Fruit fly (Drosophila melanogaster) whole organism, embryonic: Measurements from ENCODE around the gene tplus3b.
A peak's percentile ranks its signal among the peaks of the same experiment; 100 is the strongest.

Source experiments
- Atf3 ChIP-seq: fragments of 200-800 bp; sonication (Bioruptor generic); optimal IDR thresholded peaks from 3 replicates; lab custom pipeline; 2016; ENCODE audit warnings: missing biosample characterization, missing genetic modification characterization
- BEAF-32 ChIP-seq: fragments of 200-800 bp; sonication (Bioruptor generic); optimal IDR thresholded peaks from 3 replicates; lab custom pipeline; 2017; ENCODE audit warnings: missing biosample characterization, missing genetic modification characterization, mild to moderate bottlenecking, moderate library complexity, missing genetic modification reagents
- CG10366 ChIP-seq: fragments of 200-800 bp; sonication (Bioruptor generic); IDR thresholded peaks from 2 replicates; pipeline ENCODE4 v1.3.6; 2022; ENCODE audit warnings: missing biosample characterization, missing genetic modification characterization
- CG10959 ChIP-seq: fragments of 200-800 bp; sonication (Bioruptor generic); IDR thresholded peaks from 2 replicates; pipeline ENCODE4 v1.3.6; 2022; ENCODE audit warnings: missing biosample characterization, missing genetic modification characterization
- CG11723 ChIP-seq: fragments of 200-800 bp; sonication (Bioruptor generic); optimal IDR thresholded peaks from 2 replicates; lab custom pipeline; 2017; ENCODE audit warnings: missing biosample characterization, mild to moderate bottlenecking, missing genetic modification characterization
- CG12391 ChIP-seq: fragments of 200-800 bp; sonication (Bioruptor generic); optimal IDR thresholded peaks from 3 replicates; lab custom pipeline; 2018; ENCODE audit warnings: missing biosample characterization, mild to moderate bottlenecking, missing genetic modification characterization, moderate library complexity
- CG12659 ChIP-seq: fragments of 200-800 bp; sonication (Bioruptor generic); optimal IDR thresholded peaks from 3 replicates; lab custom pipeline; 2017; ENCODE audit warnings: mild to moderate bottlenecking, missing biosample characterization, missing genetic modification reagents, missing genetic modification characterization
- CG12769 ChIP-seq: fragments of 200-800 bp; sonication (Bioruptor generic); optimal IDR thresholded peaks from 2 replicates; lab custom pipeline; 2019; ENCODE audit warnings: missing biosample characterization, mild to moderate bottlenecking, missing genetic modification characterization, moderate library complexity
- CG13287 ChIP-seq: fragments of 200-800 bp; sonication (Bioruptor generic); IDR thresholded peaks from 2 replicates; pipeline ENCODE4 v1.3.6; 2022; ENCODE audit warnings: missing biosample characterization, missing genetic modification characterization; ENCODE audit not compliant: partially characterized antibody
- CG13894 ChIP-seq: fragments of 200-800 bp; sonication (Bioruptor generic); optimal IDR thresholded peaks from 3 replicates; lab custom pipeline; 2018; ENCODE audit warnings: missing biosample characterization, mild to moderate bottlenecking, missing genetic modification characterization, moderate library complexity
- CG14710 ChIP-seq: fragments of 200-800 bp; sonication (Bioruptor generic); optimal IDR thresholded peaks from 3 replicates; lab custom pipeline; 2019; ENCODE audit warnings: missing biosample characterization, mild to moderate bottlenecking, missing genetic modification characterization, moderate library complexity
- CG15479 ChIP-seq: fragments of 200-800 bp; sonication (Bioruptor generic); optimal IDR thresholded peaks from 3 replicates; lab custom pipeline; 2019; ENCODE audit warnings: missing biosample characterization, mild to moderate bottlenecking, missing genetic modification characterization, moderate library complexity
- CG15514 ChIP-seq: fragments of 200-800 bp; sonication (Bioruptor generic); optimal IDR thresholded peaks from 3 replicates; lab custom pipeline; 2017; ENCODE audit warnings: missing biosample characterization, missing genetic modification characterization, mild to moderate bottlenecking, moderate library complexity, missing genetic modification reagents
- CG17568 ChIP-seq: fragments of 200-800 bp; sonication (Bioruptor generic); optimal IDR thresholded peaks from 2 replicates; lab custom pipeline; 2018; ENCODE audit warnings: missing biosample characterization, mild to moderate bottlenecking, missing genetic modification characterization, moderate library complexity
- CG17802 ChIP-seq: fragments of 200-800 bp; sonication (Bioruptor generic); optimal IDR thresholded peaks from 2 replicates; lab custom pipeline; 2018; ENCODE audit warnings: missing biosample characterization, mild to moderate bottlenecking, missing genetic modification characterization, moderate library complexity
- CG17912 ChIP-seq: fragments of 200-800 bp; sonication (Bioruptor generic); optimal IDR thresholded peaks from 2 replicates; lab custom pipeline; 2018; ENCODE audit warnings: missing biosample characterization, mild to moderate bottlenecking, missing genetic modification characterization
- CG18599 ChIP-seq: fragments of 200-800 bp; sonication (Bioruptor generic); optimal IDR thresholded peaks from 3 replicates; lab custom pipeline; 2017; ENCODE audit warnings: missing biosample characterization, missing genetic modification characterization, mild to moderate bottlenecking, moderate library complexity, missing genetic modification reagents
- CG2129 ChIP-seq: fragments of 200-800 bp; sonication (Bioruptor generic); IDR thresholded peaks from 2 replicates; pipeline ENCODE4 v1.3.6; 2022; ENCODE audit warnings: missing biosample characterization, missing genetic modification characterization; ENCODE audit not compliant: partially characterized antibody
- CG31441 ChIP-seq: fragments of 200-800 bp; sonication (Bioruptor generic); IDR thresholded peaks from 2 replicates; pipeline ENCODE4 v1.3.6; 2022; ENCODE audit warnings: missing biosample characterization, missing genetic modification characterization
- CG33213 ChIP-seq: fragments of 200-800 bp; sonication (Bioruptor generic); optimal IDR thresholded peaks from 3 replicates; lab custom pipeline; 2016; ENCODE audit warnings: missing biosample characterization, missing genetic modification characterization
- CG34422 ChIP-seq: fragments of 200-800 bp; sonication (Bioruptor generic); IDR thresholded peaks from 3 replicates; pipeline ENCODE4 v1.3.6; 2022; ENCODE audit warnings: missing biosample characterization, missing genetic modification characterization
- CG4360 ChIP-seq: fragments of 200-800 bp; sonication (Bioruptor generic); IDR thresholded peaks from 2 replicates; pipeline ENCODE4 v1.3.6; 2022; ENCODE audit warnings: missing biosample characterization, missing genetic modification characterization
- CG7357 ChIP-seq: fragments of 200-800 bp; sonication (Bioruptor generic); IDR thresholded peaks from 3 replicates; pipeline ENCODE4 v1.3.6; 2022; ENCODE audit warnings: missing biosample characterization, missing genetic modification characterization
- CG8359 ChIP-seq: fragments of 200-800 bp; sonication (Bioruptor generic); optimal IDR thresholded peaks from 2 replicates; lab custom pipeline; 2017; ENCODE audit warnings: missing biosample characterization, mild to moderate bottlenecking, missing genetic modification characterization, borderline replicate concordance
- CG9797 ChIP-seq: fragments of 200-800 bp; sonication (Bioruptor generic); optimal IDR thresholded peaks from 3 replicates; lab custom pipeline; 2018; ENCODE audit warnings: missing biosample characterization, mild to moderate bottlenecking, missing genetic modification characterization
- CG9817 ChIP-seq: fragments of 200-800 bp; sonication (Bioruptor generic); optimal IDR thresholded peaks from 2 replicates; lab custom pipeline; 2018; ENCODE audit warnings: missing biosample characterization, mild to moderate bottlenecking, missing genetic modification characterization, moderate library complexity
- Dfd ChIP-seq, 2 experiments: fragments of >200 bp; optimal IDR thresholded peaks; 2 replicates each; lab custom pipeline; 2017; ENCODE audit warnings: missing biosample characterization in 2 of 2, missing genetic modification characterization in 2 of 2
- Fer1 ChIP-seq: fragments of 200-800 bp; sonication (Bioruptor generic); optimal IDR thresholded peaks from 2 replicates; lab custom pipeline; 2017; ENCODE audit warnings: missing biosample characterization, mild to moderate bottlenecking, missing genetic modification characterization
- Lhr ChIP-seq: fragments of 200-800 bp; sonication (Bioruptor generic); optimal IDR thresholded peaks from 3 replicates; lab custom pipeline; 2017; ENCODE audit warnings: mild to moderate bottlenecking, missing biosample characterization, missing genetic modification reagents, missing genetic modification characterization
- MESR4 ChIP-seq: fragments of 200-800 bp; sonication (Bioruptor generic); optimal IDR thresholded peaks from 2 replicates; lab custom pipeline; 2018; ENCODE audit warnings: missing biosample characterization, mild to moderate bottlenecking, missing genetic modification characterization, moderate library complexity
- Mrtf ChIP-seq: fragments of 200-800 bp; sonication (Bioruptor generic); IDR thresholded peaks from 3 replicates; pipeline ENCODE4 v1.3.6; 2022; ENCODE audit warnings: missing biosample characterization, missing genetic modification characterization
- Oli ChIP-seq: fragments of 200-800 bp; sonication (Bioruptor generic); optimal IDR thresholded peaks from 2 replicates; lab custom pipeline; 2018; ENCODE audit warnings: missing biosample characterization, mild to moderate bottlenecking, missing genetic modification characterization, moderate library complexity
- PHDP ChIP-seq: fragments of 200-800 bp; sonication (Bioruptor generic); optimal IDR thresholded peaks from 3 replicates; lab custom pipeline; 2018; ENCODE audit warnings: missing biosample characterization, mild to moderate bottlenecking, missing genetic modification characterization, moderate library complexity
- Rx ChIP-seq: fragments of 200-800 bp; sonication (Bioruptor generic); IDR thresholded peaks from 2 replicates; pipeline ENCODE4 v1.3.6; 2022; ENCODE audit warnings: missing biosample characterization, missing genetic modification characterization
- YL-1 ChIP-seq: fragments of 200-800 bp; sonication (Bioruptor generic); optimal IDR thresholded peaks from 3 replicates; lab custom pipeline; 2017; ENCODE audit warnings: missing biosample characterization, mild to moderate bottlenecking, missing genetic modification characterization
- chif ChIP-seq, 2 experiments: fragments of 200-800 bp; sonication (Bioruptor generic); optimal IDR thresholded peaks; 3 replicates each; lab custom pipeline; 2016; ENCODE audit warnings: missing biosample characterization in 2 of 2, missing genetic modification characterization in 2 of 2
- crol ChIP-seq: fragments of 200-800 bp; sonication (Bioruptor generic); IDR thresholded peaks from 2 replicates; pipeline ENCODE4 v1.3.6; 2022; ENCODE audit warnings: missing biosample characterization, missing genetic modification characterization
- dpn ChIP-seq, 2 experiments: fragments of 200-800 bp; sonication (Bioruptor generic); optimal IDR thresholded peaks; 3 replicates each; lab custom pipeline; 2016; ENCODE audit warnings: missing biosample characterization in 2 of 2, missing genetic modification characterization in 2 of 2
- eve ChIP-seq, 2 experiments: fragments of >200 bp; optimal IDR thresholded peaks; 2 replicates each; lab custom pipeline; 2017; ENCODE audit warnings: missing biosample characterization in 2 of 2, missing genetic modification characterization in 2 of 2
- ind ChIP-seq: fragments of 200-800 bp; sonication (Bioruptor generic); optimal IDR thresholded peaks from 3 replicates; lab custom pipeline; 2016; ENCODE audit warnings: missing biosample characterization, missing genetic modification characterization
- lilli ChIP-seq: fragments of 200-800 bp; sonication (Bioruptor generic); optimal IDR thresholded peaks from 3 replicates; lab custom pipeline; 2016; ENCODE audit warnings: missing biosample characterization, missing genetic modification characterization
- nom ChIP-seq: fragments of 200-800 bp; sonication (Bioruptor generic); optimal IDR thresholded peaks from 2 replicates; lab custom pipeline; 2017; ENCODE audit warnings: missing biosample characterization, missing genetic modification characterization, mild to moderate bottlenecking, moderate library complexity, missing genetic modification reagents
- p53 ChIP-seq: fragments of 200-800 bp; sonication (Bioruptor generic); optimal IDR thresholded peaks from 2 replicates; lab custom pipeline; 2016; ENCODE audit warnings: missing biosample characterization, missing genetic modification characterization
- phol ChIP-seq: fragments of 200-800 bp; sonication (Bioruptor generic); optimal IDR thresholded peaks from 3 replicates; lab custom pipeline; 2018; ENCODE audit warnings: missing biosample characterization, mild to moderate bottlenecking, missing genetic modification characterization, moderate library complexity
- pzg ChIP-seq: fragments of 200-800 bp; sonication (Bioruptor generic); optimal IDR thresholded peaks from 3 replicates; lab custom pipeline; 2018; ENCODE audit warnings: missing biosample characterization, mild to moderate bottlenecking, missing genetic modification characterization, moderate library complexity
- sens ChIP-seq: fragments of 200-800 bp; sonication (Bioruptor generic); peaks from one replicate; lab custom pipeline; 2016; ENCODE audit warnings: missing biosample characterization, missing genetic modification characterization
- so ChIP-seq: fragments of 200-800 bp; sonication (Bioruptor generic); IDR thresholded peaks from 3 replicates; pipeline ENCODE4 v1.3.6; 2022; ENCODE audit warnings: missing biosample characterization, missing genetic modification characterization
- ssp ChIP-seq: fragments of 200-800 bp; sonication (Bioruptor generic); IDR thresholded peaks from 2 replicates; pipeline ENCODE4 v1.3.6; 2022; ENCODE audit warnings: missing biosample characterization, missing genetic modification characterization
- stwl ChIP-seq: fragments of 200-800 bp; sonication (Bioruptor generic); optimal IDR thresholded peaks from 3 replicates; lab custom pipeline; 2018; ENCODE audit warnings: missing biosample characterization, mild to moderate bottlenecking, missing genetic modification characterization, moderate library complexity

The tplus3b gene

DNA sequence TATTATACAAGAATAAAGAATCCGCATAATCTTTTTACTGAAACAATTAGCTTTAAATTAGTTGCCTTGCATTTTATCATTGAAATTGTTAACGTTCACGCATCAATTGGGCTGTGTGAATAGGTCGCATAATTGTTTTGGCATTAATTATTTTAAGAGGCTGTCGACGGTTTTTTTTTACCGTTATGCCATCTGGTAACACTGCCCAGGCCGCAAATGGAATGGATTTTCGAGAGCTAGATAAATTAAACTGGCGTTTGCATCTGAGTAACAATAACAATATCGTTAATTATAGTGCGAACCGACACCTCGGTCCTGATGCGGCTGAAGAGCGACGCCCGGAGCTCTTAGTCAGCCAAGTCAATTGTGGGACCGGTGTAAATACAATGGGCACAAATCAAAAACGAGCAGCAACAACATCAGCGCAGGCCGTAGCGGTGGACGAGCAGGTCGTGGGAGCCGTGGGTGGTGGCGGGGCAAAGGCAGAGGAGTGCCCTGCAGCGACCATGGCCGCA, 17.5 kb upstream of the tplus3b start (continued):
- TF ChIP-seq CG15514 (GFP tag; lab: Kevin White, UChicago) = peak; percentile 28
- TF ChIP-seq CG9797 (GFP tag; lab: Kevin White, UChicago) = peak; percentile 64
- peak; percentile 94 for TF ChIP-seq crol (GFP tag; lab: Robert Waterston, UW)
- TF ChIP-seq stwl (tag; lab: Kevin White, UChicago) = peak; percentile 49
- TF ChIP-seq nom (GFP tag; lab: Kevin White, UChicago) = peak; percentile 6
- no peak for TF ChIP-seq CG2129 (GFP tag; lab: Robert Waterston, UW)
- TF ChIP-seq ssp (GFP tag; lab: Robert Waterston, UW) = peak; percentile 98
- peak; percentile 56 for TF ChIP-seq phol (tag; lab: Kevin White, UChicago)
- TF ChIP-seq Mrtf (GFP tag; lab: Robert Waterston, UW) = no peak
- peak; percentile 28 for TF ChIP-seq YL-1
- peak; percentile 36; the same call in 1 of the 2 replicates for TF ChIP-seq CG13287
- peak; percentile 66 for TF ChIP-seq CG4360
- TF ChIP-seq so (GFP tag; lab: Robert Waterston, UW) = no peak
- TF ChIP-seq CG11723 (GFP tag; lab: Kevin White, UChicago) = peak; percentile 81
- TF ChIP-seq Dfd (GFP tag; optimal IDR thresholded peaks at IDR 0.05; lab: Kevin White, UChicago) = peak in 1 of 2 experiments; percentile 59
- TF ChIP-seq CG8359 (GFP tag; lab: Kevin White, UChicago) = no peak
- TF ChIP-seq Fer1 = peak; percentile 6
- TF ChIP-seq CG12769 (tag; lab: Kevin White, UChicago) = peak; percentile 2
- peak; percentile 43 for TF ChIP-seq sens
- no peak for TF ChIP-seq CG10959 (GFP tag; lab: Robert Waterston, UW)
- TF ChIP-seq Oli (tag; lab: Kevin White, UChicago) = no peak
- TF ChIP-seq Atf3 (GFP tag; lab: Kevin White, UChicago) = peak; percentile 7
- TF ChIP-seq MESR4 (GFP tag; lab: Kevin White, UChicago) = peak; percentile 93
- TF ChIP-seq CG15479 (GFP tag; lab: Kevin White, UChicago) = no peak
- TF ChIP-seq CG12391 = peak; percentile 25
- no peak for TF ChIP-seq eve (GFP tag; optimal IDR thresholded peaks at IDR 0.05; lab: Kevin White, UChicago)
- TF ChIP-seq lilli (GFP tag; lab: Kevin White, UChicago) = peak; percentile 15
- TF ChIP-seq CG7357 = peak; percentile 95
- peak; percentile 54 for TF ChIP-seq Lhr (GFP tag; lab: Kevin White, UChicago)
- peak; percentile 40 for TF ChIP-seq CG12659 (GFP tag; lab: Kevin White, UChicago)
- TF ChIP-seq p53 (GFP tag; lab: Kevin White, UChicago) = no peak
- no peak for TF ChIP-seq CG17912
- 0 out of 2 replicates have a peak, but pooled peaks have one; percentile 11 for TF ChIP-seq CG31441
- TF ChIP-seq CG18599 (GFP tag; lab: Kevin White, UChicago) = no peak
- TF ChIP-seq dpn (GFP tag; optimal IDR thresholded peaks at IDR 0.05; lab: Kevin White, UChicago) = peak; percentile 14 to 17
- TF ChIP-seq PHDP = no peak
- TF ChIP-seq CG33213 = peak; percentile 54
- peak; percentile 35 for TF ChIP-seq CG9817
- TF ChIP-seq pzg (GFP tag; lab: Kevin White, UChicago) = peak; percentile 73
- peak; percentile 0 for TF ChIP-seq ind (GFP tag; lab: Kevin White, UChicago)
- TF ChIP-seq CG13894 (tag; lab: Kevin White, UChicago) = peak; percentile 16
- TF ChIP-seq CG14710 (tag; lab: Kevin White, UChicago) = peak; percentile 43
- peak; percentile 40 for TF ChIP-seq BEAF-32 (GFP tag; lab: Kevin White, UChicago)
- TF ChIP-seq CG17802 (tag; lab: Kevin White, UChicago) = peak; percentile 97
- peak; percentile 64; the same call in 1 of the 3 replicates for TF ChIP-seq CG34422 (GFP tag; lab: Robert Waterston, UW)
- TF ChIP-seq Rx (GFP tag; lab: Robert Waterston, UW) = no peak
- TF ChIP-seq CG10366 (GFP tag; lab: Robert Waterston, UW) = no peak
- TF ChIP-seq chif (GFP tag; optimal IDR thresholded peaks at IDR 0.05; lab: Kevin White, UChicago) = peak in 1 of 2 experiments; percentile 7
- no peak for TF ChIP-seq CG17568
